Worm (Caenorhabditis elegans) whole organism, L3 larva: Measurements from ENCODE around the gene best-2.

ENCODE experiments used
- R02D3.7 ChIP-seq: fragments of 150-350 bp; optimal IDR thresholded peaks from 2 replicates; lab custom pipeline; 2014; ENCODE audit warnings: missing biosample characterization, missing genetic modification characterization
- ZK546.5 ChIP-seq: sonication (generic microtip); optimal IDR thresholded peaks from 2 replicates; lab custom pipeline; 2017; ENCODE audit warnings: missing biosample characterization, missing genetic modification characterization
- aly-2 ChIP-seq: fragments of 150-350 bp; optimal IDR thresholded peaks from 2 replicates; lab custom pipeline; 2014; ENCODE audit warnings: missing biosample characterization, missing genetic modification characterization
- ama-1 ChIP-seq: fragments of 150-350 bp; optimal IDR thresholded peaks from 2 replicates; lab custom pipeline; 2018
- ceh-16 ChIP-seq: sonication (generic microtip); optimal IDR thresholded peaks from 2 replicates; lab custom pipeline; 2017; ENCODE audit warnings: missing biosample characterization, missing genetic modification characterization
- ceh-28 ChIP-seq: fragments of 150-350 bp; optimal IDR thresholded peaks from 2 replicates; lab custom pipeline; 2014; ENCODE audit warnings: missing biosample characterization, missing genetic modification reagents, missing genetic modification characterization
- ceh-82 ChIP-seq: fragments of 150-350 bp; optimal IDR thresholded peaks from 2 replicates; lab custom pipeline; 2014; ENCODE audit warnings: missing biosample characterization, missing genetic modification characterization
- ceh-9 ChIP-seq: sonication (generic microtip); optimal IDR thresholded peaks from 2 replicates; lab custom pipeline; 2018; ENCODE audit warnings: missing biosample characterization, missing genetic modification characterization
- daf-12 ChIP-seq: fragments of 150-350 bp; optimal IDR thresholded peaks from 2 replicates; lab custom pipeline; 2014; ENCODE audit warnings: missing biosample characterization, missing genetic modification reagents, missing genetic modification characterization
- egl-27 ChIP-seq: sonication (generic microtip); optimal IDR thresholded peaks from 4 replicates; lab custom pipeline; 2017; ENCODE audit warnings: missing biosample characterization, missing genetic modification reagents, missing genetic modification characterization
- egl-5 ChIP-seq: fragments of 150-350 bp; optimal IDR thresholded peaks from 2 replicates; lab custom pipeline; 2017; ENCODE audit warnings: missing biosample characterization, missing genetic modification reagents, missing genetic modification characterization, inconsistent platforms
- elt-1 ChIP-seq: fragments of 150-350 bp; optimal IDR thresholded peaks from 2 replicates; lab custom pipeline; 2014; ENCODE audit warnings: missing biosample characterization, missing genetic modification characterization
- fkh-10 ChIP-seq: sonication (generic microtip); optimal IDR thresholded peaks from 2 replicates; lab custom pipeline; 2017; ENCODE audit warnings: missing biosample characterization, missing genetic modification reagents, missing genetic modification characterization
- hmg-11 ChIP-seq: sonication (generic microtip); optimal IDR thresholded peaks from 2 replicates; lab custom pipeline; 2016; ENCODE audit warnings: missing genetic modification characterization, missing compliant biosample characterization
- lin-15B ChIP-seq: fragments of 150-350 bp; optimal IDR thresholded peaks from 2 replicates; lab custom pipeline; 2014; ENCODE audit warnings: missing biosample characterization, missing genetic modification characterization
- lin-39 ChIP-seq: fragments of 150-350 bp; optimal IDR thresholded peaks from 2 replicates; lab custom pipeline; 2018; ENCODE audit warnings: missing biosample characterization, missing genetic modification reagents, missing genetic modification characterization
- lsy-12 ChIP-seq: sonication (generic microtip); optimal IDR thresholded peaks from 2 replicates; lab custom pipeline; 2016; ENCODE audit warnings: mild to moderate bottlenecking, missing genetic modification characterization, missing compliant biosample characterization
- mdl-1 ChIP-seq: fragments of 150-350 bp; optimal IDR thresholded peaks from 2 replicates; lab custom pipeline; 2014; ENCODE audit warnings: missing biosample characterization, missing genetic modification characterization
- mml-1 ChIP-seq: fragments of 150-350 bp; sonication (generic microtip); optimal IDR thresholded peaks from 3 replicates; lab custom pipeline; 2014; ENCODE audit warnings: missing biosample characterization, missing genetic modification characterization
- nfya-1 ChIP-seq: sonication (generic microtip); optimal IDR thresholded peaks from 2 replicates; lab custom pipeline; 2017; ENCODE audit warnings: missing genetic modification characterization, mild to moderate bottlenecking, missing compliant biosample characterization, antibody characterized with exemption, moderate library complexity; ENCODE audit not compliant: insufficient read depth
- nhr-11 ChIP-seq: fragments of 150-350 bp; optimal IDR thresholded peaks from 2 replicates; lab custom pipeline; 2014; ENCODE audit warnings: missing biosample characterization, missing genetic modification characterization
- nhr-12 ChIP-seq: fragments of 150-350 bp; optimal IDR thresholded peaks from 2 replicates; lab custom pipeline; 2014; ENCODE audit warnings: missing biosample characterization, missing genetic modification characterization
- nhr-23 ChIP-seq: fragments of 150-350 bp; optimal IDR thresholded peaks from 2 replicates; lab custom pipeline; 2014; ENCODE audit warnings: missing biosample characterization, missing genetic modification reagents, missing genetic modification characterization
- nhr-237 ChIP-seq: fragments of 150-350 bp; optimal IDR thresholded peaks from 2 replicates; lab custom pipeline; 2014; ENCODE audit warnings: missing biosample characterization, missing genetic modification characterization
- nhr-25 ChIP-seq: sonication (generic microtip); optimal IDR thresholded peaks from 2 replicates; lab custom pipeline; 2017; ENCODE audit warnings: missing biosample characterization, missing genetic modification characterization
- nhr-67 ChIP-seq: fragments of 150-350 bp; optimal IDR thresholded peaks from 2 replicates; lab custom pipeline; 2014; ENCODE audit warnings: missing biosample characterization, missing genetic modification characterization
- nhr-77 ChIP-seq: fragments of 150-350 bp; optimal IDR thresholded peaks from 2 replicates; lab custom pipeline; 2014; ENCODE audit warnings: missing biosample characterization, missing genetic modification characterization
- sea-2 ChIP-seq: fragments of 150-350 bp; sonication (generic microtip); optimal IDR thresholded peaks from 4 replicates; lab custom pipeline; 2014; ENCODE audit warnings: missing biosample characterization, missing genetic modification reagents, missing genetic modification characterization
- snpc-4 ChIP-seq: fragments of 150-350 bp; optimal IDR thresholded peaks from 2 replicates; lab custom pipeline; 2014; ENCODE audit warnings: missing biosample characterization, missing genetic modification characterization
- tbx-2 ChIP-seq: sonication (generic microtip); optimal IDR thresholded peaks from 2 replicates; lab custom pipeline; 2016; ENCODE audit warnings: mild to moderate bottlenecking, missing genetic modification characterization, missing compliant biosample characterization
- ztf-11 ChIP-seq: fragments of 150-350 bp; optimal IDR thresholded peaks from 2 replicates; lab custom pipeline; 2014; ENCODE audit warnings: missing biosample characterization, missing genetic modification characterization

best-2 gene

DNA sequence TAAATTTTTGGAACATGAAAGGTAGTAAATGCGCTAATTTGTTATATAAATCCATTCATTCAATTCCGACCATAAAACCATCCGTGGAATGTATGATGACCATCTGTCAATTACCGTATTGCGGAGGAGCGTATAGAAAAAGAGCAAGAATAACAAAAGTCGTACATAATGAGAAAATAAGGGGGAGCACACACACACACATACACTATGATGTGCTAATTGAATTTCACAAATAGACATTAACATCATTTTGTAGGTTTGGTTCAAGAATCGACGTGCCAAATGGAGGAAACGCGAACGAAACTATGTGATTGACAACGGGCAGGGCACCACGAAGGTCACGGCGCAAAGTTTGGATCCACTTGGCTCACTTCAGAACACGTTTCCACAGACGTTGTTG lies 8.5 kb upstream of the best-2 start:
- no peak for TF ChIP-seq nhr-237
- TF ChIP-seq nhr-25 (tag; lab: Kevin White, UChicago) = no peak
- TF ChIP-seq lin-15B (tag; lab: Kevin White, UChicago) = no peak
- no peak for TF ChIP-seq snpc-4
- no peak for TF ChIP-seq nhr-23
- TF ChIP-seq mdl-1 (tag; lab: Kevin White, UChicago) = no peak
- TF ChIP-seq nhr-12 = no peak
- TF ChIP-seq R02D3.7 = no peak
- no peak for TF ChIP-seq ceh-82 (tag; lab: Kevin White, UChicago)
- no peak for TF ChIP-seq nhr-11

DNA sequence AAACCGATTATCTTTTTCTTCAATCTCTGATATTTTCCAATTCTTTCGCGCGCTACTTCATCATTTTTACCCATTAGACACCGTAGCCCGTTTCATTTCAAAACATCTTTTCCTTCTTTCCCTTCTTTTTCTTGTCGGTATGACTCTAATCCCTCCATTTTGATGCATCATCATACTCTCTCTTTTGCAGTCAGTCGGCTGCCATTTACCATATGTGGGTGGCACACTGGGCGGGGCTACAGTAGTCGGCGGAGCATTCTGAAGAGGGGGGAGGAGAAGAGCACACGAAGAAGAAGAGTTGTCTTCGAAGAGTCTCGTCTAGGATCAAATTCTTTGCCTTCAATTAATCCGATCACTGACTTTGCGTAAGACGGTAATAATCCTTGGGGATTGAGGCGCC lies 5.9 kb upstream of the best-2 start, which contains the start of gene unc-30:
unc-30 (plus strand) TSS at position 184 of the 400 bp plus-strand sequence.
- peak; percentile 58 for TF ChIP-seq nfya-1 (tag; lab: Kevin White, UChicago)
- TF ChIP-seq sea-2 = no peak
- peak; percentile 34 for TF ChIP-seq lin-39 (tag; lab: Kevin White, UChicago)

DNA sequence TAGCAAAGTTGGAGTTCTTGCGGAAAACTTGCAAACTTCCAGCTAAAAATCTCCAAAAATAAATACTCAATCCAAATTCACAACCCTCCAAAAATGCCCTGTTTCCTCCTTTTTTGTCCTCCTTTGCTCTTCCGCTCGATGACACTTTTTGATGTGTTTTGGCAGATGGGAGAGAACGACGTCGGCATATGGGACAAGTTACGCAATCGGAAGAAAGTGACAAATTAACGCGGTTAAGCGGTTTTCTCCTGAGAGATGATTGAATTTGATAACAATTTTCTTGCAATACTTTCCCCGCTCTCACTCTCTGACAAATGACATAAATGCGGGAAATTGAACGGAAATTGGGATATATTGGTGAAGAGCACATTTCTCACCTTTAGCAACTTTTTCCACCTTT lies 3.8 kb upstream of the best-2 start:
- TF ChIP-seq aly-2 (tag; lab: Kevin White, UChicago) = no peak

DNA sequence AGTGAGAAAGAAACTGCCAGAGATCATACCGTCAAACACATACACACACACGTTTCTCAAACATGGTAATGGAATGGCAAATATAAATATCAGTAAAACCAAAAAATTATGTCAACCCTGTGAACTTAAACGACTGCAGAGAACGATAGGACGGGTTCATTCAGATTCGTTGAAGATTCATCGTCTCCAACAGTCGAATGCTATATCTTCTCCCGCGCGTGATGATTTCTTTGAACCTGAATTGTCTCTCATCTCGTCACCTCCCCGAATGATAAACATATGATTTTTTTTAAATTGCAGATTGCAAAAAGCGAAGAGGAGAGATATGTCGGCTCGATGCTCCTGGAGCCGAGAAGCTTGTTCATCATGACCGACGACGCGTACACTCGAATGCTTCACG lies 2.0 kb downstream of the best-2 start:
- TF ChIP-seq nhr-67 (tag; lab: Kevin White, UChicago) = no peak
- no peak for TF ChIP-seq elt-1
- peak; percentile 6 for TF ChIP-seq nhr-25 (tag; lab: Kevin White, UChicago)

DNA sequence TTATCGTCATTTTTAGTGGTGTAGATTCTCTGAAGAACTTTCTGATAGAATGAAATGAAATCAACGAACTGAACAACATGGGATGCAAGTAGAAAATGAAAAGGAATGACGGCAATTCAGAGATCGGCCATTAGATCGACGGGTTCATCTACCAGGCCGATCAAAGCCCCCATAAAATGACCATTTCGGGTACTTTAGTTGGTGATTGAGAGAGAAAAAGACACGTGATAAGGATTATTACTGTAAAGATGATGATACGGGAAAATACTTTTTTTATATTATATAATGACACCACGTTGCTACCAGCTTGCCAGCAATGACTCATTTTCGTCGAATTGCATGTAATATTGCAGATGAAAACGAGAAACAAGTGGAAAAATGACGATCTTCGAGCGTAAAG lies 3.1 kb downstream of the best-2 start, which contains the start of gene best-1:
best-1 (minus strand) TSS at position 29 of the 400 bp plus-strand sequence.
- TF ChIP-seq ceh-9 (tag; lab: Kevin White, UChicago) (no peak), ceh-82 (tag; lab: Kevin White, UChicago) (no peak), hmg-11 (tag; lab: Kevin White, UChicago) (no peak), lsy-12 (tag; lab: Kevin White, UChicago) (no peak), snpc-4 (no peak), ZK546.5 (no peak), sea-2 (no peak), ztf-11 (no peak), egl-5 (tag; lab: Kevin White, UChicago) (peak; percentile 57), mdl-1 (tag; lab: Kevin White, UChicago) (peak; percentile 14), daf-12 (tag; lab: Kevin White, UChicago) (no peak), nhr-237 (no peak), nhr-77 (tag; lab: Kevin White, UChicago) (no peak), nhr-67 (tag; lab: Kevin White, UChicago) (no peak), nhr-23 (peak; percentile 1), ceh-16 (tag; lab: Kevin White, UChicago) (no peak), ama-1 (lab: Kevin White, UChicago) (no peak)

DNA sequence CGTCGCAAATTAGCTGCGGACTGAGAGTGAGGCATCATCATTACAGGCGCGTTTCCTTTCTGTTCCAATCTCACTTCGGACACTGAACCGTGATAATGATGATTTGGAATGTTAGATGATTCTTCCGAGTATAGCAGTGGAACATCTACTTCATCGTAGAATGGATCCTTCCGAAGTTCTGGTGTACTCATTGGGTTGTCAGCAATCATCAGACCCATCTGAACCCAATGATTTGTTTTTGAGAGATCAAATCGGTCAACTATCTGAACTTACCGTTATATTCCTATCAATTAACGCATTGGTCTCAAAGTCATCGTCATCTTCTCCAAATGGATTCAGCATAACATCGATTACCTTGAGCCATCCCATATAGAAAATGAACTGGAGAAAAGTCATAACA lies 4.5 kb downstream of the best-2 start:
- TF ChIP-seq fkh-10 (GFP tag; lab: Kevin White, UChicago) (no peak), aly-2 (tag; lab: Kevin White, UChicago) (no peak), egl-27 (tag; lab: Kevin White, UChicago) (no peak), tbx-2 (tag; lab: Kevin White, UChicago) (no peak)

DNA sequence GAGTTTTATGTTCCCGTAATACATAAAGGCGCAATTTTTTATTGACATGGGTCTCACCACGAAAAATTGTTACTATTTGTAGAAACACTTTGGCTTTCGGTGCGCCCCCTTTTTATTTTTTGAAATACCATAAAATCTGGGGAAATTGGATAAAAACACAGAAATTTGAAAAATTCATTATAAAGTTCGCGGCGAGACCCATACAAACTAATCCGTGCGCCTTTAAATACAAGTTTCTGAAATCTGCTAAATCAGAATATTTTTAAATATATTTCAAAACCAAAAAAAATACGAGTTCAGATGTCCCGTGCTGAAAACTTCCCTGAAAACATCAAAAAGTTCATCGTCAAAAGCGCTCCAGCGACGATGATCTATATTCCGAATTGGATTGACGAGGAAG lies 5.5 kb downstream of the best-2 start, which contains the start of gene B0564.2:
B0564.2 (plus strand) TSS at position 301 of the 400 bp plus-strand sequence.
- TF ChIP-seq R02D3.7 (no peak), daf-12 (tag; lab: Kevin White, UChicago) (no peak), ceh-16 (tag; lab: Kevin White, UChicago) (no peak), mml-1 (tag; lab: Kevin White, UChicago) (no peak), ceh-28 (tag; lab: Kevin White, UChicago) (no peak), lsy-12 (tag; lab: Kevin White, UChicago) (no peak), fkh-10 (GFP tag; lab: Kevin White, UChicago) (no peak), aly-2 (tag; lab: Kevin White, UChicago) (no peak), nhr-11 (no peak)
